Worm (Caenorhabditis elegans): ENCODE measurements around the gene cutl-19.

DNA sequence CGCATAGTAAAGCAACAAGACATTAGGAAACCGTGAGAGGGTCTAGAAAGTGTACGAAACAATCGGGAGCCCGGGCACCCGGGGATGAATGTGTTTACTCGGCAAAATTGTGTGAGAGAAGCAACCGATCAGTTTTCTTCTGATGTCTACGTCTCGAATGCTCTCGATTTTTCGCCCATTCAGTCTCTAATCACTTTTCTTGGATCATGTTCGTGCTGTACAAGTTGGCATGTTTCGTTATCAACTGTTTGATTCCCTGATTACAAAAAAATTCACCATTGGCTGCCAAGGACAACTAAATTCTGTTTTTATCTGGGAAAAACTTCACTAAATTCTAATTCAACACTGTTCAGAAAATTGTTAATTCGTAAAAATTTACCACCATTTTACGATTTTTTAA lies 36.8 kb downstream of the cutl-19 start:
- TF ChIP-seq snpc-4 (tag; optimal IDR thresholded peaks at IDR 0.05) (no peak), lsy-2 (tag; optimal IDR thresholded peaks at IDR 0.05) (no peak)
